Worm (Caenorhabditis elegans) whole organism, L2 larva: ENCODE results near the gene cct-3.

Source experiments
- C34F6.9 ChIP-seq: fragments of 150-350 bp; optimal IDR thresholded peaks from 2 replicates; lab custom pipeline; 2014; ENCODE audit warnings: missing biosample characterization, missing genetic modification characterization
- F13H6.1 ChIP-seq: sonication (generic microtip); optimal IDR thresholded peaks from 2 replicates; lab custom pipeline; 2016; ENCODE audit warnings: missing genetic modification characterization, missing compliant biosample characterization
- R02D3.7 ChIP-seq: fragments of 150-350 bp; optimal IDR thresholded peaks from 2 replicates; lab custom pipeline; 2014; ENCODE audit warnings: missing biosample characterization, missing genetic modification characterization
- alr-1 ChIP-seq: fragments of 150-350 bp; optimal IDR thresholded peaks from 2 replicates; lab custom pipeline; 2014; ENCODE audit warnings: missing biosample characterization, missing genetic modification characterization
- aly-2 ChIP-seq: fragments of 150-350 bp; optimal IDR thresholded peaks from 2 replicates; lab custom pipeline; 2014; ENCODE audit warnings: missing biosample characterization, missing genetic modification characterization
- blmp-1 ChIP-seq: sonication (generic microtip); optimal IDR thresholded peaks from 2 replicates; lab custom pipeline; 2017; ENCODE audit warnings: missing genetic modification characterization, mild to moderate bottlenecking, missing compliant biosample characterization, antibody characterized with exemption, moderate library complexity; ENCODE audit not compliant: insufficient read depth
- ceh-16 ChIP-seq: fragments of 150-350 bp; optimal IDR thresholded peaks from 2 replicates; lab custom pipeline; 2014; ENCODE audit warnings: missing biosample characterization, missing genetic modification characterization
- crh-2 ChIP-seq: sonication (generic microtip); optimal IDR thresholded peaks from 2 replicates; lab custom pipeline; 2017; ENCODE audit warnings: missing biosample characterization, missing genetic modification characterization
- elt-1 ChIP-seq: fragments of 150-350 bp; optimal IDR thresholded peaks from 2 replicates; lab custom pipeline; 2014; ENCODE audit warnings: missing biosample characterization, missing genetic modification characterization
- elt-3 ChIP-seq: sonication (generic microtip); optimal IDR thresholded peaks from 2 replicates; lab custom pipeline; 2017; ENCODE audit warnings: missing biosample characterization, missing genetic modification characterization
- fos-1 ChIP-seq: fragments of 150-350 bp; optimal IDR thresholded peaks from 2 replicates; lab custom pipeline; 2014; ENCODE audit warnings: missing biosample characterization, missing genetic modification characterization
- gmeb-1 ChIP-seq: fragments of 150-350 bp; optimal IDR thresholded peaks from 2 replicates; lab custom pipeline; 2014; ENCODE audit warnings: missing biosample characterization, missing genetic modification characterization
- lin-13 ChIP-seq: fragments of 150-350 bp; optimal IDR thresholded peaks from 2 replicates; lab custom pipeline; 2014; ENCODE audit warnings: missing biosample characterization, missing genetic modification reagents, missing genetic modification characterization
- lin-39 ChIP-seq: fragments of 150-350 bp; optimal IDR thresholded peaks from 2 replicates; lab custom pipeline; 2014; ENCODE audit warnings: missing biosample characterization, missing genetic modification reagents, missing genetic modification characterization
- lsy-2 ChIP-seq, 2 experiments: fragments of 150-350 bp in 1 of 2; sonication (generic microtip) in 1 of 2; optimal IDR thresholded peaks; 2 replicates each; lab custom pipeline; 2014 to 2017; ENCODE audit warnings: missing biosample characterization in 2 of 2, missing genetic modification characterization in 2 of 2
- mdl-1 ChIP-seq, 2 experiments: fragments of 150-350 bp in 1 of 2; sonication (generic microtip) in 1 of 2; optimal IDR thresholded peaks; 2 replicates each; lab custom pipeline; 2017; ENCODE audit warnings: missing biosample characterization in 2 of 2, missing genetic modification characterization in 2 of 2
- nhr-10 ChIP-seq: sonication (generic microtip); optimal IDR thresholded peaks from 2 replicates; lab custom pipeline; 2017; ENCODE audit warnings: missing biosample characterization, missing genetic modification characterization
- nhr-11 ChIP-seq: fragments of 150-350 bp; optimal IDR thresholded peaks from 2 replicates; lab custom pipeline; 2014; ENCODE audit warnings: missing biosample characterization, missing genetic modification characterization
- nhr-12 ChIP-seq: fragments of 150-350 bp; optimal IDR thresholded peaks from 2 replicates; lab custom pipeline; 2014; ENCODE audit warnings: missing biosample characterization, missing genetic modification characterization
- nhr-129 ChIP-seq: fragments of 150-350 bp; optimal IDR thresholded peaks from 2 replicates; lab custom pipeline; 2014; ENCODE audit warnings: missing biosample characterization, missing genetic modification characterization
- nhr-21 ChIP-seq: fragments of 150-350 bp; optimal IDR thresholded peaks from 2 replicates; lab custom pipeline; 2014; ENCODE audit warnings: missing biosample characterization, missing genetic modification characterization
- nhr-23 ChIP-seq: fragments of 150-350 bp; optimal IDR thresholded peaks from 2 replicates; lab custom pipeline; 2014; ENCODE audit warnings: missing biosample characterization, missing genetic modification reagents, missing genetic modification characterization
- nhr-237 ChIP-seq: fragments of 150-350 bp; optimal IDR thresholded peaks from 2 replicates; lab custom pipeline; 2014; ENCODE audit warnings: missing biosample characterization, missing genetic modification characterization
- nhr-25 ChIP-seq: fragments of 150-350 bp; sonication (generic microtip); optimal IDR thresholded peaks from 3 replicates; lab custom pipeline; 2014; ENCODE audit warnings: missing biosample characterization, missing genetic modification characterization
- nhr-6 ChIP-seq: fragments of 150-350 bp; optimal IDR thresholded peaks from 2 replicates; lab custom pipeline; 2014; ENCODE audit warnings: missing biosample characterization, missing genetic modification characterization
- peb-1 ChIP-seq: fragments of 150-350 bp; optimal IDR thresholded peaks from 2 replicates; lab custom pipeline; 2014; ENCODE audit warnings: missing biosample characterization, missing genetic modification characterization
- sem-4 ChIP-seq: fragments of 150-350 bp; optimal IDR thresholded peaks from 2 replicates; lab custom pipeline; 2014; ENCODE audit warnings: missing biosample characterization, missing genetic modification reagents, missing genetic modification characterization
- sma-3 ChIP-seq: sonication (generic microtip); optimal IDR thresholded peaks from 2 replicates; lab custom pipeline; 2016; ENCODE audit warnings: missing genetic modification reagents, missing genetic modification characterization, missing compliant biosample characterization
- sma-9 ChIP-seq, 2 experiments: fragments of 150-350 bp in 1 of 2; sonication (generic microtip) in 1 of 2; optimal IDR thresholded peaks; 2 replicates each; lab custom pipeline; 2014 to 2016; ENCODE audit warnings: missing genetic modification characterization in 2 of 2, mild to moderate bottlenecking in 1 of 2, missing biosample characterization in 1 of 2, missing compliant biosample characterization in 1 of 2, missing genetic modification reagents in 1 of 2, moderate library complexity in 1 of 2
- snpc-4 ChIP-seq: fragments of 150-350 bp; optimal IDR thresholded peaks from 2 replicates; lab custom pipeline; 2014; ENCODE audit warnings: missing biosample characterization, missing genetic modification characterization
- unc-39 ChIP-seq: fragments of 150-350 bp; optimal IDR thresholded peaks from 2 replicates; lab custom pipeline; 2014; ENCODE audit warnings: missing biosample characterization, missing genetic modification characterization
- unc-55 ChIP-seq: fragments of 150-350 bp; sonication (generic microtip); optimal IDR thresholded peaks from 3 replicates; lab custom pipeline; 2014; ENCODE audit warnings: missing biosample characterization, missing genetic modification reagents, missing genetic modification characterization
- zag-1 ChIP-seq: fragments of 150-350 bp; optimal IDR thresholded peaks from 2 replicates; lab custom pipeline; 2014; ENCODE audit warnings: missing biosample characterization, missing genetic modification characterization
- ztf-4 ChIP-seq: fragments of 150-350 bp; optimal IDR thresholded peaks from 2 replicates; lab custom pipeline; 2014; ENCODE audit warnings: missing biosample characterization, missing genetic modification characterization

cct-3 gene

ce11 chrII:2195541-2195940, 37.8 kb upstream of the cct-3 start:
- TF ChIP-seq nhr-129 (tag; lab: Kevin White, UChicago), result peak; percentile 86
- no peak for TF ChIP-seq blmp-1
- TF ChIP-seq F13H6.1 (tag; lab: Kevin White, UChicago), result peak; percentile 65
- peak; percentile 43 for TF ChIP-seq fos-1 (tag; lab: Kevin White, UChicago)
- TF ChIP-seq snpc-4, result no peak
- peak; percentile 10 for TF ChIP-seq nhr-6 (tag; lab: Kevin White, UChicago)
- no peak for TF ChIP-seq ztf-4 (tag; lab: Kevin White, UChicago)
- TF ChIP-seq aly-2 (tag; lab: Kevin White, UChicago), result no peak
- no peak for TF ChIP-seq ceh-16 (tag; lab: Kevin White, UChicago)
- TF ChIP-seq nhr-23 (tag; lab: Kevin White, UChicago), result no peak
- TF ChIP-seq unc-55, result peak; percentile 88
- TF ChIP-seq nhr-21 (tag; lab: Kevin White, UChicago), result no peak
- TF ChIP-seq sma-3, result no peak
- peak; percentile 58 for TF ChIP-seq sma-9 (GFP tag; optimal IDR thresholded peaks at IDR 0.05; lab: Kevin White, UChicago)
- TF ChIP-seq sma-9 (tag; optimal IDR thresholded peaks at IDR 0.05; lab: Kevin White, UChicago), result no peak
- no peak for TF ChIP-seq lin-39 (tag; lab: Kevin White, UChicago)
- peak in 1 of 2 experiments; percentile 55 for TF ChIP-seq lsy-2 (tag; optimal IDR thresholded peaks at IDR 0.05; lab: Kevin White, UChicago)
- TF ChIP-seq gmeb-1 (tag; lab: Kevin White, UChicago), result no peak
- TF ChIP-seq lin-13 (GFP tag; lab: Kevin White, UChicago), result peak; percentile 42
- TF ChIP-seq nhr-10, result no peak
- TF ChIP-seq C34F6.9 (tag; lab: Kevin White, UChicago), result peak; percentile 59
- peak; percentile 44 for TF ChIP-seq crh-2 (tag; lab: Kevin White, UChicago)
- no peak for TF ChIP-seq elt-1 (tag; lab: Kevin White, UChicago)
- no peak for TF ChIP-seq nhr-11 (tag; lab: Kevin White, UChicago)
- no peak for TF ChIP-seq sem-4

ce11 chrII:2196742-2197141, 36.6 kb upstream of the cct-3 start:
- TF ChIP-seq unc-39, result no peak
- no peak for TF ChIP-seq fos-1 (tag; lab: Kevin White, UChicago)
- no peak for TF ChIP-seq nhr-10
- no peak for TF ChIP-seq sma-3
- no peak for TF ChIP-seq snpc-4
- no peak for TF ChIP-seq peb-1 (tag; lab: Kevin White, UChicago)
- no peak for TF ChIP-seq alr-1 (tag; lab: Kevin White, UChicago)
- no peak for TF ChIP-seq nhr-11 (tag; lab: Kevin White, UChicago)
- TF ChIP-seq nhr-129 (tag; lab: Kevin White, UChicago), result no peak
- no peak for TF ChIP-seq nhr-25 (tag; lab: Kevin White, UChicago)
- TF ChIP-seq nhr-21 (tag; lab: Kevin White, UChicago), result no peak
- TF ChIP-seq nhr-12, result no peak
- TF ChIP-seq nhr-6 (tag; lab: Kevin White, UChicago), result no peak
- TF ChIP-seq, all 48 proteins: peak for 0

ce11 chrII:2197555-2198288, 35.6 kb upstream of the cct-3 start, which contains the start of gene C33C12.1:
TSS of gene C33C12.1 (plus strand) at chrII:2198238.
- TF ChIP-seq mdl-1 (tag; optimal IDR thresholded peaks at IDR 0.05; lab: Kevin White, UChicago), result peak in 1 of 2 experiments; percentile 18
- TF ChIP-seq zag-1 (tag; lab: Kevin White, UChicago), result peak; percentile 22
- TF ChIP-seq R02D3.7, result no peak
- peak; percentile 32 for TF ChIP-seq C34F6.9 (tag; lab: Kevin White, UChicago)
- peak; percentile 20 for TF ChIP-seq unc-55
- no peak for TF ChIP-seq fos-1 (tag; lab: Kevin White, UChicago)
- peak; percentile 48 for TF ChIP-seq nhr-129 (tag; lab: Kevin White, UChicago)
- peak in 1 of 2 experiments; percentile 22 for TF ChIP-seq lsy-2 (tag; optimal IDR thresholded peaks at IDR 0.05; lab: Kevin White, UChicago)

DNA sequence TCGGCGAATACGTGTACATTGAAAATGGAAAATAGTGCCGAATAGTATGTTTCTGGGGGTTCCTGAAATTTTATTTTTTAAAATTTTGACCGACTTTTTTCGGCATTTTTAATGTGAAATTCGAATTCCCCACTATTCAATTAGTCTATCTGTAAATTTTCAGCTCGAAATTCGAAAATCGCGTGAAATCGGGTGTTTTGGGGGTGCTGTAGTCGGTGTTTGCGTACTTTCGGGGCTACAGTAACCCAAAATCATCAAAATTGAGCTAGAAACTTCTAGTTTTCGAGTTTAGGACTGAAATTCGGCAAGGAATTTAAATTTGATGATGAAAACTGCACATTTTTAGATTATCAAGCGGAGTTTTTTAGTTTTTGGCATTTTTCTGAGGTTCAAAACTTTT, 31.2 kb upstream of the cct-3 start:
- TF ChIP-seq F13H6.1 (tag; lab: Kevin White, UChicago) (no peak), elt-3 (tag; lab: Kevin White, UChicago) (no peak), crh-2 (tag; lab: Kevin White, UChicago) (no peak), ceh-16 (tag; lab: Kevin White, UChicago) (no peak), nhr-23 (tag; lab: Kevin White, UChicago) (no peak), ztf-4 (tag; lab: Kevin White, UChicago) (no peak), aly-2 (tag; lab: Kevin White, UChicago) (no peak), mdl-1 (tag; optimal IDR thresholded peaks at IDR 0.05; lab: Kevin White, UChicago) (no peak), nhr-237 (tag; lab: Kevin White, UChicago) (no peak), R02D3.7 (no peak), sem-4 (no peak)
